Fruit fly (Drosophila melanogaster): ENCODE data around the gene Caf1-180.
A peak's percentile ranks its signal among the peaks of the same experiment; 100 is the strongest.

DNA sequence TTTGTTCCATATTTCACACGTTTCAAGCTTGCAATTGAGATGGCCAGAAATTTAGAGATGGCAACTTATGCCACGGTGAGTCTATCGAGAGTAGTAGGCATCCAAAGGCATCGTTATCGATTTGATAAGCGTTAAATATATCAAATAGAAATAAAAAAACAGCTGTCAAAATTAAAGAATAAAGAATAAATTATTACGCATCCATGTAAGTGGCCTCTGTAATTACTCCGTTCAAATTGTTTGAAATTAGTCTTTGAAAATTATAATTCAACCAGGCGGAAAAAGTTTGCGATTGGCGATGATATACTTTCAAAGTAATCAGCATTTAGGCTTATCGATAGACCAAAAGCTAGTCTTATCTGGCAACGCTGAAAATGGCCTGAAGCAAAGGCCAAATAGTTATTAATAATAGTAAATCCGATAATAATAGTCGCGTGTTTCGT is 14.4 kb downstream of the Caf1-180 start, which contains the start of the genes CG12659 and Crag:
- TF ChIP-seq Hr39 (GFP tag; optimal IDR thresholded peaks at IDR 0.05): peak; percentile 4
- TF ChIP-seq CG31627 (GFP tag; optimal IDR thresholded peaks at IDR 0.05): no peak
- TF ChIP-seq eg (GFP tag; IDR thresholded peaks at IDR 0.05): no peak
- no peak for TF ChIP-seq lz (GFP tag; optimal IDR thresholded peaks at IDR 0.05)
- TF ChIP-seq pdm3 (GFP tag; optimal IDR thresholded peaks at IDR 0.05): peak; percentile 23

All from whole organism, prepupa.